Worm (Caenorhabditis elegans): ENCODE results near the gene C31E10.11.
"Not testable (repeated sequence)": the region's sequence is repeated elsewhere in the genome, so short reads cannot be mapped to it uniquely, and the experiment has no call there.

DNA sequence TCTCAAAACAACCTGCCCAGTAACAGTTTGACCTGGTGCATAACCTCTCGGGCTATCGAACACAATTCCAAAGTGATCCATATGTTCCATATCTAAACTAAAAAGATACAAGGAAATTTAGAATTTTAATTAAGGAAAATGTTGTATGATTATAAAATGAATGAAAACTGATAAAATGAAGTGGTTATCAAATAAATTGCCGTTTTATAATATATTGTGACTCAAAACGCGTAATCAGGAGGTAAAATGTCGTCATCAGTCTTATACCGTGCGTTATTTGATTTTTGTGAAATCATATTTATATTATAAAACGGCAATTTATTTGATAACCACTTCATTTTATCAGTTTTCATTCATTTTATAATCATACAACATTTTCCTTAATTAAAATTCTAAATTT, 10.2 kb downstream of the C31E10.11 start, which contains the start of gene arrd-24:
- TF ChIP-seq C16A3.4 (tag; optimal IDR thresholded peaks at IDR 0.05); F16B12.6 (tag; optimal IDR thresholded peaks at IDR 0.05); hlh-4 (tag; optimal IDR thresholded peaks at IDR 0.05); ama-1 (optimal IDR thresholded peaks at IDR 0.05); snu-23 (GFP tag; optimal IDR thresholded peaks at IDR 0.05); snpc-4 (tag; optimal IDR thresholded peaks at IDR 0.05); Y116A8C.19 (tag; optimal IDR thresholded peaks at IDR 0.05; ENCODE audit: borderline replicate concordance); lin-15B (tag; optimal IDR thresholded peaks at IDR 0.05); efl-1 (optimal IDR thresholded peaks at IDR 0.05); efl-1 (GFP tag; optimal IDR thresholded peaks at IDR 0.05 in 1 of 2); nhr-20 (tag; optimal IDR thresholded peaks at IDR 0.05); fkh-10 (GFP tag; optimal IDR thresholded peaks at IDR 0.05); ceh-88 (GFP tag; IDR thresholded peaks at IDR 0.05); nhr-28 (tag; optimal IDR thresholded peaks at IDR 0.05); sox-4 (tag; optimal IDR thresholded peaks at IDR 0.05): not testable (repeated sequence)

All from whole organism, L1 larva.